Fruit fly (Drosophila melanogaster) whole organism: ENCODE results near the gene Pex23.

Experiments
- pan ChIP-seq: fragments of >200 bp; optimal IDR thresholded peaks from 2 replicates; lab custom pipeline; 2017
- psq ChIP-seq: fragments of >200 bp; optimal IDR thresholded peaks from 2 replicates; lab custom pipeline; 2017
- usp ChIP-seq: fragments of >200 bp; optimal IDR thresholded peaks from 2 replicates; lab custom pipeline; 2017; ENCODE audit warnings: missing biosample characterization, missing genetic modification characterization, mixed read lengths

dm6 chr3L:20302081-20302630, at the start of gene Pex23:
- TF ChIP-seq psq (lab: Kevin White, UChicago) (no peak), pan (lab: Kevin White, UChicago) (no peak), usp (GFP tag; lab: Kevin White, UChicago) (no peak)
